Worm (Caenorhabditis elegans) whole organism, L1 larva: Measurements from ENCODE around the gene C14E2.6.

Experiments used
- C04F5.9 ChIP-seq: sonication (generic microtip); optimal IDR thresholded peaks from 2 replicates; lab custom pipeline; 2016; ENCODE audit warnings: missing genetic modification characterization, missing compliant biosample characterization
- aly-2 ChIP-seq: fragments of 150-350 bp; optimal IDR thresholded peaks from 2 replicates; lab custom pipeline; 2014; ENCODE audit warnings: missing biosample characterization, missing genetic modification characterization
- blmp-1 ChIP-seq: fragments of 150-350 bp; optimal IDR thresholded peaks from 2 replicates; lab custom pipeline; 2014; ENCODE audit warnings: missing biosample characterization, missing genetic modification characterization
- ceh-82 ChIP-seq, 3 experiments: fragments of 150-350 bp in 1 of 3; sonication (generic microtip) in 2 of 3; optimal IDR thresholded peaks; 2 replicates each; lab custom pipeline; 2014 to 2017; ENCODE audit warnings: missing biosample characterization in 3 of 3, missing genetic modification characterization in 3 of 3
- ceh-88 ChIP-seq: fragments of 200-800 bp; sonication (Bioruptor generic); IDR thresholded peaks from 2 replicates; pipeline ENCODE4 v1.3.6; 2022; ENCODE audit warnings: missing genetic modification characterization, missing compliant biosample characterization
- ceh-90 ChIP-seq: sonication (generic microtip); optimal IDR thresholded peaks from 2 replicates; lab custom pipeline; 2016; ENCODE audit warnings: missing genetic modification characterization, missing compliant biosample characterization
- dpl-1 ChIP-seq, 3 experiments: fragments of 150-350 bp in 2 of 3; sonication (generic microtip) in 1 of 3; optimal IDR thresholded peaks; 2 replicates each; lab custom pipeline; 2014 to 2017; ENCODE audit warnings: missing biosample characterization in 3 of 3, missing genetic modification characterization in 3 of 3, missing genetic modification reagents in 3 of 3
- egl-13 ChIP-seq: sonication (generic microtip); optimal IDR thresholded peaks from 2 replicates; lab custom pipeline; 2016; ENCODE audit warnings: missing genotype, missing genetic modification reagents, missing genetic modification characterization, missing compliant biosample characterization
- egl-27 ChIP-seq, 2 experiments: fragments of 150-350 bp in 1 of 2; sonication (generic microtip); optimal IDR thresholded peaks; 3 replicates each; lab custom pipeline; 2017 to 2018; ENCODE audit warnings: missing biosample characterization in 2 of 2, missing genetic modification characterization in 2 of 2, missing genetic modification reagents in 2 of 2
- elt-2 ChIP-seq: sonication (generic microtip); optimal IDR thresholded peaks from 2 replicates; lab custom pipeline; 2016; ENCODE audit warnings: missing genetic modification characterization, mild to moderate bottlenecking, inconsistent platforms, missing compliant biosample characterization, missing genetic modification reagents
- fkh-4 ChIP-seq: sonication (generic microtip); optimal IDR thresholded peaks from 2 replicates; lab custom pipeline; 2016; ENCODE audit warnings: missing compliant biosample characterization, missing genetic modification characterization, borderline replicate concordance
- fos-1 ChIP-seq: fragments of 150-350 bp; optimal IDR thresholded peaks from 2 replicates; lab custom pipeline; 2014; ENCODE audit warnings: missing biosample characterization, missing genetic modification characterization
- irx-1 ChIP-seq: sonication (generic microtip); optimal IDR thresholded peaks from 2 replicates; lab custom pipeline; 2016; ENCODE audit warnings: missing genetic modification characterization, missing compliant biosample characterization
- isw-1 ChIP-seq: fragments of 200-800 bp; sonication (Bioruptor generic); IDR thresholded peaks from 2 replicates; pipeline ENCODE4 v1.3.6; 2022; ENCODE audit warnings: missing genetic modification characterization, missing compliant biosample characterization
- lin-14 ChIP-seq: fragments of 200-800 bp; sonication (Bioruptor generic); optimal IDR thresholded peaks from 2 replicates; lab custom pipeline; 2018; ENCODE audit warnings: mild to moderate bottlenecking, missing genetic modification characterization, moderate library complexity, missing compliant biosample characterization
- lin-35 ChIP-seq, 2 experiments: fragments of 150-350 bp; optimal IDR thresholded peaks; 2 replicates each; lab custom pipeline; 2014; ENCODE audit warnings: missing biosample characterization in 2 of 2, missing genetic modification characterization in 2 of 2, missing genetic modification reagents in 2 of 2
- lin-39 ChIP-seq: fragments of 150-350 bp; optimal IDR thresholded peaks from 2 replicates; lab custom pipeline; 2014; ENCODE audit warnings: missing biosample characterization, missing genetic modification reagents, missing genetic modification characterization
- lsy-2 ChIP-seq, 2 experiments: fragments of 150-350 bp; optimal IDR thresholded peaks; 2 replicates each; lab custom pipeline; 2014; ENCODE audit warnings: missing biosample characterization in 2 of 2, missing genetic modification characterization in 2 of 2
- nhr-12 ChIP-seq: sonication (generic microtip); optimal IDR thresholded peaks from 2 replicates; lab custom pipeline; 2017; ENCODE audit warnings: missing biosample characterization, missing genetic modification characterization
- nhr-20 ChIP-seq: sonication (generic microtip); optimal IDR thresholded peaks from 2 replicates; lab custom pipeline; 2016; ENCODE audit warnings: mild to moderate bottlenecking, missing genetic modification characterization, missing compliant biosample characterization
- nhr-28 ChIP-seq: fragments of 150-350 bp; optimal IDR thresholded peaks from 2 replicates; lab custom pipeline; 2014; ENCODE audit warnings: missing biosample characterization, missing genetic modification characterization
- nhr-77 ChIP-seq: fragments of 150-350 bp; optimal IDR thresholded peaks from 2 replicates; lab custom pipeline; 2014; ENCODE audit warnings: missing biosample characterization, missing genetic modification characterization
- nhr-84 ChIP-seq: sonication (generic microtip); optimal IDR thresholded peaks from 2 replicates; lab custom pipeline; 2017; ENCODE audit warnings: missing biosample characterization, missing genetic modification characterization
- nhr-85 ChIP-seq: sonication (generic microtip); peaks from one replicate; lab custom pipeline; 2016; ENCODE audit warnings: missing genetic modification characterization, inconsistent platforms, missing compliant biosample characterization
- nhr-90 ChIP-seq: sonication (generic microtip); optimal IDR thresholded peaks from 2 replicates; lab custom pipeline; 2016; ENCODE audit warnings: mild to moderate bottlenecking, missing genetic modification characterization, missing compliant biosample characterization; ENCODE audit not compliant: poor library complexity
- rnt-1 ChIP-seq: sonication (generic microtip); optimal IDR thresholded peaks from 2 replicates; lab custom pipeline; 2016; ENCODE audit warnings: mild to moderate bottlenecking, missing genetic modification characterization, moderate library complexity, missing compliant biosample characterization
- snu-23 ChIP-seq: sonication (generic microtip); optimal IDR thresholded peaks from 2 replicates; lab custom pipeline; 2016; ENCODE audit warnings: missing genetic modification characterization, missing compliant biosample characterization
- sox-4 ChIP-seq: sonication (generic microtip); optimal IDR thresholded peaks from 2 replicates; lab custom pipeline; 2016; ENCODE audit warnings: missing genetic modification characterization, missing compliant biosample characterization
- sptf-1 ChIP-seq: fragments of 150-350 bp; optimal IDR thresholded peaks from 2 replicates; lab custom pipeline; 2014; ENCODE audit warnings: missing biosample characterization, missing genetic modification characterization
- swsn-7 ChIP-seq: sonication (generic microtip); optimal IDR thresholded peaks from 2 replicates; lab custom pipeline; 2016; ENCODE audit warnings: missing genetic modification characterization, missing compliant biosample characterization
- tlp-1 ChIP-seq: fragments of 150-350 bp; optimal IDR thresholded peaks from 2 replicates; lab custom pipeline; 2014; ENCODE audit warnings: missing biosample characterization, missing genetic modification characterization
- unc-130 ChIP-seq: fragments of 150-350 bp; optimal IDR thresholded peaks from 2 replicates; lab custom pipeline; 2017; ENCODE audit warnings: missing biosample characterization, missing genetic modification characterization, inconsistent platforms
- unc-62 ChIP-seq: fragments of 150-350 bp; optimal IDR thresholded peaks from 2 replicates; lab custom pipeline; 2014; ENCODE audit warnings: missing biosample characterization, missing genetic modification reagents, missing genetic modification characterization
- unc-86 ChIP-seq: sonication (generic microtip); optimal IDR thresholded peaks from 2 replicates; lab custom pipeline; 2016; ENCODE audit warnings: missing genetic modification characterization, missing compliant biosample characterization
- vab-15 ChIP-seq: sonication (generic microtip); optimal IDR thresholded peaks from 2 replicates; lab custom pipeline; 2017; ENCODE audit warnings: missing genotype, mild to moderate bottlenecking, missing genetic modification characterization, missing compliant biosample characterization
- xbp-1 ChIP-seq: sonication (generic microtip); optimal IDR thresholded peaks from 2 replicates; lab custom pipeline; 2016; ENCODE audit warnings: missing genetic modification characterization, missing compliant biosample characterization
- ztf-11 ChIP-seq, 2 experiments: sonication (generic microtip); optimal IDR thresholded peaks; 2 replicates each; lab custom pipeline; 2016 to 2017; ENCODE audit warnings: missing genetic modification characterization in 2 of 2, missing biosample characterization in 1 of 2, missing compliant biosample characterization in 1 of 2

The C14E2.6 gene

DNA sequence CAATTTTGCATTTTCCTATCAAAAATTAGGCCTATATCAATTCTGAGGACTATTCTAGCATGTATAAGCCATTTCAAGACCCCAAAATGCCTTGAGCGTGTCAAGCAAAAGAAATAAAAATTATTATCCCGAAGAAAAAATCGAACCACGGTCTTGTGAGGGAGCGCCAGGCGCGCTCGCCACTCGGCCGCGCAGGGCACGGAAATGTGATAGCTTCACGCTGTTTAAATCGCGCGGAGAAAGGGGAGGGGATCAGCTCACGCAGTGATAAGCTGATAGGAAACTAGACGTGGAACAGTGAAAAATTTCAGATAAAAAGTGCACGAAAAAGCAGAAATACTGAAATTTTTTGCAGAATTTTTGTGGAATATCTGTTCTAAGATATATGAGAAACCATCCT is 7.9 kb upstream of the C14E2.6 start (continued):
- TF ChIP-seq ceh-90 (tag; lab: Kevin White, UChicago) (no peak), C04F5.9 (tag; lab: Kevin White, UChicago) (no peak), snu-23 (peak; percentile 63), isw-1 (no peak), lsy-2 (tag; optimal IDR thresholded peaks at IDR 0.05; lab: Kevin White, UChicago) (peak in 1 of 2 experiments; percentile 16), nhr-20 (tag; lab: Kevin White, UChicago) (peak; percentile 40), unc-62 (GFP tag; lab: Kevin White, UChicago) (no peak), nhr-77 (tag; lab: Kevin White, UChicago) (no peak), ceh-82 (tag; optimal IDR thresholded peaks at IDR 0.05; lab: Kevin White, UChicago) (peak in 2 of 3 experiments; percentile 40 to 56), nhr-90 (peak; percentile 67)

DNA sequence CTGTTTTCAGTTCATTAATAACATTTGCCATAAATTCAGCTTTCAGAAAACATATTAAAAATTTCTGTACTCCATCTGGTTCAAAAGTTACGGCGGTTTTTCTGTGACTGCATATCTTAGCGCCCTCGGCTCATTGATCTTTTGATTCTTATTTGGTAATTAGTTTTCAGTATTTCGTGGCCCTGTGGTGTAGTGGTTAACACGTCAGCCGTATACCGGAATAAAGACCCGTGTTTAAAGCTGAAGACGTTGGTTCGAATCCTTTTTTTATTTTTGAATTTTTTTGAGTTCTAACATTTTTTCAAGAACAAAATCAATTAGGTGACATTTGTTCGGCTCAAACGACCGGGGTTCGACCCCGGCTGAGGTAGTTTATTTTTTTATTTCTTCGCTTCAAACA is 638 bp upstream of the C14E2.6 start:
- TF ChIP-seq snu-23 (no peak), tlp-1 (tag; lab: Kevin White, UChicago) (no peak), isw-1 (no peak)

DNA sequence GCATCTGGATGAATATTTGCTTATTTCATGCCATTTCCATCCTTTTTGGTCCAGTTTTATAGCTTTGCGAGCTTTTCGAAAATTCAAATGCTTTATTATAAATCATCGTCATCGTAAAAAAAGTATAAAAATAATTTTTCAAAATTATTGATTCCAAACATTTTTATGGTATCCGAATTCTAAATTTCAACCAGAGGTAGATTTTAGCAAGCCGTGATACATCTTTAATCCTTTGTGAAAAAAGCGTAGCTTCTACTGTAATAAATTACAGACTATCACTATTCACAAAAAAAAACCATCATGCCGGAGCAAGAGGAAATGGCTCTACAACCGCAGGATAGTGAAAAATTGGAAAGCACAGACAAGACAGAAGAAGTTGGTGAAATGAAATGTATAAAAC is 3.7 kb downstream of the C14E2.6 start, which contains the start of gene C14E2.1:
Gene C14E2.1 (plus strand): TSS at position 301 of the 400 bp plus-strand sequence.
- TF ChIP-seq ceh-88 (GFP tag; lab: Robert Waterston, UW) = no peak
- no peak for TF ChIP-seq blmp-1 (tag; lab: Kevin White, UChicago)
- no peak for TF ChIP-seq elt-2 (tag; lab: Kevin White, UChicago)
- TF ChIP-seq C04F5.9 (tag; lab: Kevin White, UChicago) = no peak
- TF ChIP-seq fkh-4 = no peak
- no peak for TF ChIP-seq irx-1 (tag; lab: Kevin White, UChicago)
- TF ChIP-seq egl-27 (tag; optimal IDR thresholded peaks at IDR 0.05; lab: Kevin White, UChicago) = no peak

DNA sequence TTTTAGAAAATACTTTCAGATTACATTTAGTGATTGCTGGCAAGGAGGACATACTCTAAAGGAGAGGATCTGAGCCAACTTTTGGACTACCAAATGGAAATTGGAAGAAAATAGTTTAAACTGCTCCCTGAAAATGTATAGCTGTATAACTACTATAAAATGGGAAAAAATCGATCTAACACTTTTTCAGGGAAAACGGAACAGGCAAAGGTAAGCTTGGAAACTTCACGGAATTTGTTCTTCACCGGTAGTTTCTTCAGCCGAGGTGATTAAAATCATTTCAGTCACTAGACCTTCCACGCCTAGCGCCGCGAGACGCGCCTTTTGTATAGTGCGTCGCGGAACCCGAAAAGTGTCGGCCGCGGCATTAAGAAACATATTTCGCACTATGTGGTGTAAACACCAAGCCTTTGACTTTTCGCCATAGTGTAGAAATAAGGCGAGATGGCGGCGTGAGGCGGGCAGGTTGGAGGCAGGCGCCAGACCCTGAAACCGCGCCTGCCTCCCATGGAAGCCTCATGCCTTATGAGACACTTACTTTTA is 4.5 kb downstream of the C14E2.6 start, which contains the start of gene C14E2.5:
Gene C14E2.5 (minus strand): TSS at position 51 of the 543 bp plus-strand sequence.
- TF ChIP-seq lin-14 (no peak), unc-86 (tag; lab: Kevin White, UChicago) (no peak), sox-4 (tag; lab: Kevin White, UChicago) (no peak), fkh-4 (no peak), ztf-11 (tag; optimal IDR thresholded peaks at IDR 0.05; lab: Kevin White, UChicago) (no peak), dpl-1 (GFP tag; optimal IDR thresholded peaks at IDR 0.05; lab: Kevin White, UChicago) (no peak), nhr-12 (tag; lab: Kevin White, UChicago) (no peak), swsn-7 (no peak), blmp-1 (tag; lab: Kevin White, UChicago) (no peak), egl-13 (no peak), nhr-84 (tag; lab: Kevin White, UChicago) (no peak), rnt-1 (tag; lab: Kevin White, UChicago) (no peak), elt-2 (tag; lab: Kevin White, UChicago) (no peak), sptf-1 (tag; lab: Kevin White, UChicago) (no peak), lin-35 (GFP tag; optimal IDR thresholded peaks at IDR 0.05; lab: Kevin White, UChicago) (no peak), aly-2 (tag; lab: Kevin White, UChicago) (no peak), xbp-1 (tag; lab: Kevin White, UChicago) (no peak), unc-130 (tag; lab: Kevin White, UChicago) (no peak)

- no peak for TF ChIP-seq rnt-1 (tag; lab: Kevin White, UChicago)
- TF ChIP-seq vab-15 (tag; lab: Kevin White, UChicago) = no peak
- TF ChIP-seq lin-14 = no peak
- no peak for TF ChIP-seq nhr-85 (tag; lab: Kevin White, UChicago)
- TF ChIP-seq fos-1 (tag; lab: Kevin White, UChicago) = no peak
- TF ChIP-seq nhr-28 (tag; lab: Kevin White, UChicago) = no peak
- TF ChIP-seq blmp-1 (tag; lab: Kevin White, UChicago) = no peak
- no peak for TF ChIP-seq xbp-1 (tag; lab: Kevin White, UChicago)
- no peak for TF ChIP-seq nhr-12 (tag; lab: Kevin White, UChicago)
- TF ChIP-seq lin-39 (tag; lab: Kevin White, UChicago) = no peak
- TF ChIP-seq dpl-1 (GFP tag; optimal IDR thresholded peaks at IDR 0.05; lab: Kevin White, UChicago) = no peak
- no peak for TF ChIP-seq ztf-11 (tag; optimal IDR thresholded peaks at IDR 0.05; lab: Kevin White, UChicago)
These were observed 8.6 kb downstream of the C14E2.6 start, which contains the start of gene C14E2.4 for ce11 chrX:1821235-1821634. Gene C14E2.4, minus strand, starts transcription at chrX:1821335.
